Worm (Caenorhabditis elegans): ENCODE data around the gene irld-2.

DNA sequence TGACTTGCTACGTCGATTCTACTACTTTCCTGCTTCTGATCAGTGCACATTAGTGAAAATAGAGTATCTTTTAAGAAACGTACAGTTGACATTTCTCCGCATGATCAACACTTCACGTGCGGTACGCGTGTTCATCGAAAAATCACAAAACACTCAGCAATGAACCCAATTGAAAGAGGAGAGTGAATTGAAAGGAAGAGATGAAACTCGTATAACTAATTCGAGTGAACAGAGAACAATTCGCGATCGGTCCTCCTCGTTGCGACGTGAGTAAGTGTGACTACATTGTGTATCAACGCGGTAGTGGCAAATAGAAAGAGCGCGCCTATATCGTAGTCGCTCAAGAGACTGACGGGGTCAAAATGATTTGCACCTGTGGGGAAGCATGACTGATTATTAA lies 41.3 kb downstream of the irld-2 start:
- TF ChIP-seq bed-3 (GFP tag; optimal IDR thresholded peaks at IDR 0.05) (no peak), elt-1 (tag; optimal IDR thresholded peaks at IDR 0.05; ENCODE audit: borderline replicate concordance, insufficient read depth) (no peak), flh-1 (GFP tag; optimal IDR thresholded peaks at IDR 0.05) (no peak)
